Worm (Caenorhabditis elegans) whole organism, midembryonic: Measurements from ENCODE around the gene abu-4.

Source experiments
- T22C8.4 ChIP-seq: fragments of 200-800 bp; sonication (Bioruptor generic); IDR thresholded peaks from 2 replicates; pipeline ENCODE4 v1.3.6; 2022; ENCODE audit warnings: missing genetic modification characterization, missing compliant biosample characterization
- cog-1 ChIP-seq: sonication (generic microtip); optimal IDR thresholded peaks from 2 replicates; lab custom pipeline; 2016; ENCODE audit warnings: missing genetic modification characterization, missing compliant biosample characterization
- flt-1 ChIP-seq: fragments of 200-800 bp; sonication (Bioruptor generic); IDR thresholded peaks from 2 replicates; pipeline ENCODE4 v1.3.6; 2022; ENCODE audit warnings: missing genetic modification characterization, missing compliant biosample characterization
- klf-2 ChIP-seq: fragments of 200-800 bp; sonication (Bioruptor generic); conservative IDR thresholded peaks from 2 replicates; pipeline ENCODE4 v1.3.6; 2022; ENCODE audit warnings: missing genetic modification reagents, missing genetic modification characterization, missing compliant biosample characterization
- med-1 ChIP-seq: sonication (generic microtip); optimal IDR thresholded peaks from 2 replicates; lab custom pipeline; 2017; ENCODE audit warnings: missing genetic modification characterization, mild to moderate bottlenecking, missing compliant biosample characterization, antibody characterized with exemption, missing genetic modification reagents; ENCODE audit not compliant: insufficient read depth
- ref-1 ChIP-seq: fragments of 200-800 bp; sonication (Bioruptor generic); conservative IDR thresholded peaks from 2 replicates; pipeline ENCODE4 v1.3.6; 2022; ENCODE audit warnings: missing genetic modification reagents, missing genetic modification characterization, missing compliant biosample characterization
- tab-1 ChIP-seq: fragments of 200-800 bp; sonication (Bioruptor generic); IDR thresholded peaks from 2 replicates; pipeline ENCODE4 v1.3.6; 2022; ENCODE audit warnings: missing genetic modification characterization, missing compliant biosample characterization
- ztf-23 ChIP-seq: fragments of 200-800 bp; sonication (Bioruptor generic); IDR thresholded peaks from 2 replicates; pipeline ENCODE4 v1.3.6; 2022; ENCODE audit warnings: missing genetic modification reagents, missing genetic modification characterization, missing compliant biosample characterization
- ztf-29 ChIP-seq: fragments of 200-800 bp; sonication (Bioruptor generic); IDR thresholded peaks from 2 replicates; pipeline ENCODE4 v1.3.6; 2022; ENCODE audit warnings: missing genetic modification reagents, missing genetic modification characterization, missing compliant biosample characterization

abu-4 gene

DNA sequence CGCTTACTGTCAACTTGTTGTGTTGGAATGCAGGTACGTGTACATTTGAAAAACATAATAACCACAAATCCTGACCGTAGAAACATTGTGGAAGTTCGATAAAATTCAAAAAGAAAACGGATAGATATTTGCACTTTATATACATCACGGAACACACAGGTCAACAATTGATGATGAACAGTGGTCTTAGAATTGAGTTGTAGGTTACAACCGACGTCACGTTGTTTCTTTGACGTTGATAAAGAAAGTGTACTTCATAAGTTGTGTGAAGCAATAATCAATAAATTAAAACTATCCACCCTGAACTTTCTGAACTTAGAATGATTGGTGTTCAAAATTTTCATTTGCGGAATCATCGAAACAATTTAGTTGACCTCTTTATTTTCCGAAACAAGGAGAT, 2.9 kb upstream of the abu-4 start, which contains the start of gene Y5H2A.1:
Gene Y5H2A.1, minus strand, starts transcription at position 101 of the 400 bp plus-strand sequence.
- TF ChIP-seq ref-1 (GFP tag; lab: Robert Waterston, UW) (no peak), klf-2 (no peak), cog-1 (no peak), med-1 (GFP tag; lab: Kevin White, UChicago) (no peak), ztf-29 (GFP tag; lab: Robert Waterston, UW) (no peak), ztf-23 (GFP tag; lab: Robert Waterston, UW) (no peak), flt-1 (GFP tag; lab: Robert Waterston, UW) (no peak), tab-1 (GFP tag; lab: Robert Waterston, UW) (no peak), T22C8.4 (GFP tag; lab: Robert Waterston, UW) (no peak)

DNA sequence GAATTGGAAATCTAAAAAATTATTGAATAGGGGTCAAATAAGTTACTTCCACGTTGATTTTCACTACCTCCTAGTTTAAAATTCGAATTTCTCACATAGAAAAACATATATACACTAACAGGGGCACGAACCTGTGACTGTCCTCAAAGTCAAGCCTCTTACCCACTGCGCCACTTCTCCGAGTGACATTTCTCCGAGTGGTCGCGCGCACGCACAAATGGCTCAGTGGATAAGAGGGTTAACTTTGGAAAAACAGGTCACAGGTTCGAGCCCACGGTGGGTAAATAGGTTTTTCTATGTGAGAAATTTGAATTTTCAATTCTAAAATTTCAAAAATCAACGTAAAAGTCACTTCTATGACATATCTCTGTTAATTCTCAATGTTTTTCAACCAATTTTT, 2.6 kb downstream of the abu-4 start:
- no peak for TF ChIP-seq ztf-23 (GFP tag; lab: Robert Waterston, UW)
- TF ChIP-seq T22C8.4 (GFP tag; lab: Robert Waterston, UW), result no peak
- TF ChIP-seq ztf-29 (GFP tag; lab: Robert Waterston, UW), result no peak
- no peak for TF ChIP-seq cog-1
- no peak for TF ChIP-seq med-1 (GFP tag; lab: Kevin White, UChicago)
- TF ChIP-seq tab-1 (GFP tag; lab: Robert Waterston, UW), result no peak
- TF ChIP-seq flt-1 (GFP tag; lab: Robert Waterston, UW), result no peak
- TF ChIP-seq ref-1 (GFP tag; lab: Robert Waterston, UW), result no peak
- TF ChIP-seq klf-2, result no peak

- TF ChIP-seq T22C8.4 (GFP tag; lab: Robert Waterston, UW) (no peak), ztf-23 (GFP tag; lab: Robert Waterston, UW) (no peak), cog-1 (no peak), med-1 (GFP tag; lab: Kevin White, UChicago) (no peak), ref-1 (GFP tag; lab: Robert Waterston, UW) (no peak), flt-1 (GFP tag; lab: Robert Waterston, UW) (no peak), klf-2 (no peak), tab-1 (GFP tag; lab: Robert Waterston, UW) (no peak)
These were observed 3.4 kb downstream of the abu-4 start, which contains the start of gene nhr-59 for ce11 chrV:2278052-2278451. TSS of gene nhr-59 (minus strand) at chrV:2278265.

- TF ChIP-seq cog-1 (peak; percentile 67), T22C8.4 (GFP tag; lab: Robert Waterston, UW) (no peak)
These were observed 3.9 kb downstream of the abu-4 start, which contains the start of gene fbxa-137 for ce11 chrV:2278543-2278942. TSS of gene fbxa-137 (plus strand) at chrV:2278816.

- TF ChIP-seq tab-1 (GFP tag; lab: Robert Waterston, UW) (no peak), cog-1 (peak; percentile 18)
These were observed 6.9 kb downstream of the abu-4 start, which contains the start of gene nhr-228 for ce11 chrV:2281499-2281898. TSS of gene nhr-228 (plus strand) at chrV:2281759.

DNA sequence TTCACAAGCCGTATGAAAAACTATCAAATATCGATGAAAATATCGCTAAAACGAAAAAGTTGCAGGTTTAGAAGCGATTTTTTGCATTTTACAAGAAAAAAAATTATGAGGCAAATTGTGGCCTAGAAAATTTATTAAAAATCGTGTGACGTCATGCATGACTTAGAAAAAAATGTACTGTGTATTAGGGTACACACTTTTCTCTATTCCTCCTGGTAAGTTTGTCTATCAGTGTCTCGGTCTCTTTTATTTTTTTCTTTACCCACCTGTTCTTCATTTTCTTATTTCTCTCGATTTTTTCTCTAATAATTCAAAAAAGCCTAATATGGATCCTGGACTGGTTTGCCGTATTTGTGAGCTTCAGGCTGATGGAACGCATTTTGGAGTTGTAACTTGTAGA, 10.5 kb downstream of the abu-4 start, which contains the start of gene nhr-227:
Gene nhr-227, plus strand, starts transcription at position 326 of the 400 bp plus-strand sequence.
- TF ChIP-seq tab-1 (GFP tag; lab: Robert Waterston, UW) (no peak), cog-1 (no peak), ref-1 (GFP tag; lab: Robert Waterston, UW) (no peak), klf-2 (no peak), ztf-29 (GFP tag; lab: Robert Waterston, UW) (no peak), ztf-23 (GFP tag; lab: Robert Waterston, UW) (no peak), T22C8.4 (GFP tag; lab: Robert Waterston, UW) (no peak), flt-1 (GFP tag; lab: Robert Waterston, UW) (no peak), med-1 (GFP tag; lab: Kevin White, UChicago) (no peak)

DNA sequence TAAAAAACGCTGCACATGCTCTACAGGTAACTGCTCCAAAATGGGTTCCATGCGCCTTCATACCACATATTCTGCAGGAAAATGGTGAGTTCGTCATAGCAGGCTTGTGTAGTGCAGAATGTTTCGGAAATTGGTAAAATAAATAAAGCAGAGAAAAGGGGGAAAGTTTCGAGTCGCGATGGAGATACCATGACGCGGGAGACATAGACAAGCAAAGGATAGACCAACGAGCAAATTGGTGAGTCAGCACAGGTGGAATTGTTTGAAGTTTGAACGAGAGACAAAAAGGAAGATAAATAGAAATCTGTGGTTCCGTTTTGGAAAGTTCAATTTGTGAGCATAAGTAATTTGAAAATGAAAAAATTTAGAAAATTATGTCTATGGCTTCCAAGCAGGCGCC, 15.7 kb downstream of the abu-4 start, which contains the start of gene nhr-225:
Gene nhr-225, minus strand, starts transcription at position 146 of the 400 bp plus-strand sequence.
- TF ChIP-seq cog-1, result no peak

ce11 chrV:2292240-2292639, 17.6 kb downstream of the abu-4 start, which contains the start of gene nhr-115:
TSS of gene nhr-115 (plus strand) at chrV:2292540.
- no peak for TF ChIP-seq flt-1 (GFP tag; lab: Robert Waterston, UW)
- TF ChIP-seq ref-1 (GFP tag; lab: Robert Waterston, UW), result no peak
- TF ChIP-seq T22C8.4 (GFP tag; lab: Robert Waterston, UW), result no peak
- TF ChIP-seq ztf-29 (GFP tag; lab: Robert Waterston, UW), result no peak
- TF ChIP-seq med-1 (GFP tag; lab: Kevin White, UChicago), result no peak
- no peak for TF ChIP-seq tab-1 (GFP tag; lab: Robert Waterston, UW)
- TF ChIP-seq klf-2, result no peak
- TF ChIP-seq cog-1, result no peak
- TF ChIP-seq ztf-23 (GFP tag; lab: Robert Waterston, UW), result no peak

DNA sequence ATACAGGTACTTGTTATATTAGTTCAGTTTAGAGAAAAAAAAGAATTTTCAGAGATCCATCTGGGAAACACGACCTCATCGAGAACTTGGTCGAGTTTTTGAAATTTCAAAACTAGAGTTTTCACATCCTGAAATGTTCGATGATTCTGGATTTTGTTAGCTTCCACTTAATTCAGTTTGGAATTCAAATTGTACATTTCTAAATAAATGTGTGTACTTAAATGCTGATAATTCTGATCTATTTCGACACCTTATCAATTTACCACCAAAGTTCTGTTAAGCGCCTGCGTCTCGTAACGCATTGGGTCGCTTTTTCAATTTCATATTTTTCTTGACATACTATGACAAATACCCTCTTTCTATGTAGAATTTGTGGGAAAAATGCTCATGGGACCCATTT, 19.9 kb downstream of the abu-4 start, which contains the start of gene nhr-226:
Gene nhr-226, plus strand, starts transcription at position 301 of the 400 bp plus-strand sequence.
- TF ChIP-seq flt-1 (GFP tag; lab: Robert Waterston, UW), result no peak
- TF ChIP-seq ztf-23 (GFP tag; lab: Robert Waterston, UW), result no peak
- no peak for TF ChIP-seq med-1 (GFP tag; lab: Kevin White, UChicago)
- TF ChIP-seq ref-1 (GFP tag; lab: Robert Waterston, UW), result no peak
- TF ChIP-seq cog-1, result no peak
- TF ChIP-seq tab-1 (GFP tag; lab: Robert Waterston, UW), result no peak
- no peak for TF ChIP-seq ztf-29 (GFP tag; lab: Robert Waterston, UW)
- TF ChIP-seq klf-2, result no peak
- TF ChIP-seq T22C8.4 (GFP tag; lab: Robert Waterston, UW), result no peak

- no peak for TF ChIP-seq tab-1 (GFP tag; lab: Robert Waterston, UW)
- no peak for TF ChIP-seq ztf-29 (GFP tag; lab: Robert Waterston, UW)
- TF ChIP-seq med-1 (GFP tag; lab: Kevin White, UChicago), result no peak
- no peak for TF ChIP-seq cog-1
- no peak for TF ChIP-seq klf-2
- TF ChIP-seq ztf-23 (GFP tag; lab: Robert Waterston, UW), result no peak
- no peak for TF ChIP-seq T22C8.4 (GFP tag; lab: Robert Waterston, UW)
- no peak for TF ChIP-seq ref-1 (GFP tag; lab: Robert Waterston, UW)
- no peak for TF ChIP-seq flt-1 (GFP tag; lab: Robert Waterston, UW)
These were observed 26.3 kb downstream of the abu-4 start, which contains the start of gene Y19D10B.8 for ce11 chrV:2300905-2301304. TSS of gene Y19D10B.8 (minus strand) at chrV:2301005.
